Fruit fly (Drosophila melanogaster): ENCODE data around the gene Smvt.

DNA sequence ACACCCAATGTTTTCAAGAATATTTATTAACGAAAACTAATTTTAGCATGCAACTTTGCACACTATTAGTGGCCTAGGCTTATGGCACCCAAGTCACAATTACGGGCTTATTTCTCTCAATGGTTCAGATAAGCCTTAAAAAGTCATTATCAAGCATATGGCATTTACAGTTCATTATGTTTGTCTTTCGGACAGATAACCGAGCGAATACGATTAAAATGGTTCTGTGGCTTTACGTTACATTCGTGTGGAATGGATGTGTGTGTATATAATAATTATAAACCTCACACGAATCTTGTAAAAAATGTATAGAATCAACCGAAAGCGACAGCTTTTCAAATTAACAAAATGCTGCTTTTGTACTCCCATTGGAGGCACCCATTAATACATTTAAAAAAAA lies 47.2 kb upstream of the Smvt start:
- TF ChIP-seq tai (GFP tag; optimal IDR thresholded peaks at IDR 0.05): no peak
- TF ChIP-seq pan (optimal IDR thresholded peaks at IDR 0.05): no peak
- TF ChIP-seq fru (GFP tag; optimal IDR thresholded peaks at IDR 0.05): no peak
- no peak for TF ChIP-seq foxo (GFP tag; optimal IDR thresholded peaks at IDR 0.05)
- TF ChIP-seq CG9705 (GFP tag; optimal IDR thresholded peaks at IDR 0.05): no peak
- no peak for TF ChIP-seq GATAd (GFP tag; optimal IDR thresholded peaks at IDR 0.05)
- no peak for TF ChIP-seq OdsH (GFP tag; optimal IDR thresholded peaks at IDR 0.05)
- no peak for TF ChIP-seq brk (GFP tag; optimal IDR thresholded peaks at IDR 0.05)
- TF ChIP-seq psq (GFP tag; optimal IDR thresholded peaks at IDR 0.05): no peak

Data from whole organism, wandering third instar larva.